Worm (Caenorhabditis elegans) whole organism, dauer: ENCODE measurements around the gene nhr-158.

Source experiments
- unc-62 ChIP-seq: sonication (generic microtip); optimal IDR thresholded peaks from 2 replicates; lab custom pipeline; 2017; ENCODE audit warnings: missing biosample characterization, missing genetic modification reagents, missing genetic modification characterization

The nhr-158 gene

DNA sequence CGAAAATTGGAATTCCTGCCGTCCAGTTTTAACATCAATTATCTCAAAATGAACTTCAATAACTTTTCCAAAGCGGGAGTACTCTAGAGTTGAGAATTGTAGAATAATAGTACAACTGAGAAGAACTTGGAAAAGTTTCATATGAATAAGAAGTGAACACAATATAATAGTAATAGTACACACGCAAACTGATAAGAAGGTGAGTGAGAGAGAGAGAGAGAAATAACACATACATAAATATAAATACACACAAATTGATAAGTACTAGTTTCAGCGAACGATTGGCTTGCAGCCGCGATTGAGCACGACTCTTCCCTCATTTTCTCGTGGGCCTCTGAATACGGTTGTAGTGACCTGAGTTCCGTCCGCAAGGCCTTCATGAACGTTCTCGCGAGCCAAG lies 15.2 kb upstream of the nhr-158 start, which contains the start of gene C17E7.13:
C17E7.13 (minus strand) TSS at position 176 of the 400 bp plus-strand sequence.
- TF ChIP-seq unc-62 (GFP tag; lab: Kevin White, UChicago): no peak

DNA sequence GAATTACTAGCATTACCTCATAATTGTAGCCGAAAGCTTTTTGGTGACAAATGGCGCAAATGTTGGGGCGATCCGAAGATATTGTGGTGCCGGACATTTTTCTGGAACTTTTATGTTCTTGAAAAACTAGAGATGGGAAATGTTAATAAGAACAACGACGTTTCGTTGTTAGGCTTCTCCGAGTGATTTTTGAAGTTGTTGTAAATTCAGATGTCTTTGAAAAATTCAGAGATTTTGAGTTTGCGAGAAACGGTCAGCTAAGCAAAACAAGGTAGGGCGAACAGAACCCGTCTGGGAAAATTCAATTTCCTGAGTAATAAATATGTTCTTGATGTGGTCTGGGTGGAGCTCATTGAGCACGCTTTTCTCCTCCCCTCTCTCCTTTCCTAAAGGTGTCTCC lies 12.2 kb upstream of the nhr-158 start, which contains the start of gene nhr-124:
nhr-124 (minus strand) TSS at position 101 of the 400 bp plus-strand sequence.
- TF ChIP-seq unc-62 (GFP tag; lab: Kevin White, UChicago): no peak

DNA sequence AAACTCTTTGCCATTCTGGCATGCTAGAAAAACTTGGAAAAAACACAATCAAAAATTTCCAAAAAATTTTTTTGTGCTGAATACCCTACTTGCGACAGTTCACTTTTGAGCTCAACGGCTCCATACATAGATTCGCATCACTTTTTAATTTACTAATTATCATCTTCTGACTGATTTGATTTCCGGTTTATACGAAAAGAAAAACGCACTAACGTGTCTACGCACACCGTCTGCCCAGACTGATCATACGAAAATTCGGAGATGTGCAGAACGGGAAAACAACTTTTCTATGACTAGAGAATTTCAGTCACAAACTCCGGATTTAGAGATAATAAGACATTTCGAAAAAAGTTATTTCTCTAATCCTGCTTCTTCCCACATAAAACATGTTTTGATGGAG lies 10.6 kb upstream of the nhr-158 start:
- TF ChIP-seq unc-62 (GFP tag; lab: Kevin White, UChicago): no peak

DNA sequence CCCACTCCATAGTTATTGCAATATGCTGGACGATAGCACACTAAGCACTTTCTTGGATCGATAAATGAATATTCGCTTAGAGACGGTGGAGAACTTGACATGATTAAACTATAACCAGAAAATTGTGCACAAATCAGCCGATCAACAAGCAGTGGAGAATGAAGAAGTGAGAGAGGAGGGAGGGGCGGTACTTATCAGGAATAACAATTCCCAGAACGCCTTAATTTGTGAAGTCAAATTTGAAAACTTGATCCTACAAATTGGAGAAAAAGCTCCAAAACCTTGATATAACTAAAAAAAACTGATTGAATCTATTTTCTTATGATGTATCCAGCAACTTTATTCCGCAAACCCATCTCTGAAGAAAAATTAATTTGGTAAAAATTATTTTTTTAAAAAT lies 4.3 kb upstream of the nhr-158 start, which contains the start of gene nhr-159:
nhr-159 (minus strand) TSS at position 101 of the 400 bp plus-strand sequence.
- TF ChIP-seq unc-62 (GFP tag; lab: Kevin White, UChicago): no peak

DNA sequence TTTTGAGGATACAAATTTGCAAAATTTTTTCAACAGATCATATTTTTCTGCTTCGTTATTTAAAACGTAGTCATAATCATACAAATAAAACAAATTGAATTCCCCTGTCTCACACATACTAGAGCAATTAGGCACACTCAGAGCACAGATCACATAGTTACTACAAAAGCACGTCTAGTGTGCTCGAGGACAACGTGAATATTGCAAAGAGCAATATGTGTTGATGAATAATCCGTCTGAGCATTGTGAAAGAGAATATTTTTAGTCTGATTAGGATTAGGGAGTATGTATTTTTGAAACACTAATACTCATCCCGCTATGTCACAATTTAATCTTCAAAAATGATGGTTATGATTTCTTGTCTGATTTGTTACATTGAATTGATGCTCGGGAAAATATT lies 3.3 kb upstream of the nhr-158 start:
- TF ChIP-seq unc-62 (GFP tag; lab: Kevin White, UChicago): no peak

DNA sequence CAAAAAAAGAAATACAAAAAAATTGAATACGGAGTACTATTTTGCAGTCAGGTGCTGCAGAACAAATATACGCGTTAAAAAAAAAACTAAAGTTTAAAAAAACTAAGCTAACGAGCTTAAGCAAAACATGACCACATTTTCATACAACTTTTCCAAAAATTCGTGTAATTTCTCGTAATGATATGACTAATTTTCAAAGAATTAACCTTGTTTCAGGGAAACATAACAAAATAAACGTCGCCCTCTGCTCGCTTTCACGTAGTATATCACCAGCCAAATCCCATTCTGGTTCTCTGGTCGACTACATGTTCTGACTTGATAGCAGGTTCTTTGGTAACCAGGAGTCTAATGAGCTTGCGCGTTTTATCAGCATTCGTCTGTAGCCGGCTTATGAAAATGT lies 3.6 kb downstream of the nhr-158 start:
- no peak for TF ChIP-seq unc-62 (GFP tag; lab: Kevin White, UChicago)

DNA sequence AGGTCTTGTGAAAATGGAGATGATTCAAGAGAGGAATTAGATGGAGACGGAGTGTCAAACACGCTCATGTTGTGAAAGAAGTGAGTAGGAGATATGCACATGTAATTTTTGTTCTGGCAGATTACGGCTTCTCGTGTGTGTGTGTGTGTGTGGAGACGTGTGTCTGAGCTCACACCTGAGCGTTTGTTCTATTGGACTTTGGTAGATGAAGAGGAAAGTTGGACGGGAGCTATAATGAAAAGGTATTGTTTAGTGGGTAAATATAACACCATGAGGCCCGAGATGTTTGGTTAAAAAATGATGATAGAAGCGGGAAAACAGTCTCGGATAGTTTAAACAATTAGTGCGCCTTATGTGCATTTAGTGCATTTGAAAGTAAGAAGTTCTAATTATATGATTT lies 5.0 kb downstream of the nhr-158 start, which contains the start of gene nhr-157:
nhr-157 (minus strand) TSS at position 101 of the 400 bp plus-strand sequence.
- TF ChIP-seq unc-62 (GFP tag; lab: Kevin White, UChicago): no peak

DNA sequence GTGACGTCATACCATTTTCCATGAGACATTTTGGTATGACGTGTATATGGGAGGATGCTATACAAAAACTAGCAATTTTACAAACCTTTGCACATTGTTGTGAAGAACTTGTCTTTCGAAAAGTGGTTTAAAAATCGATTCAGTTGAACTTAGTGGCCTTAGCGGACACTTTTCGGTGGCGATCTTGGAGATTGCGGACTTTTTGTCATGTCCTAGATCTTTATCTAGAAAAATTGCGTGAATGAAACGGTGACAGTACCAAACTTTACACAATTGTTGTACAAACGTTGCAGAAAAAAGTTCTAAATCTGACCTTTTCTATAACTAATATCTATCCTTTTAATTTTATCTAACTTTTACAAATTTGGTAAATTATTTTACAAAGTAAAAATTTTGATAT lies 8.7 kb downstream of the nhr-158 start:
- no peak for TF ChIP-seq unc-62 (GFP tag; lab: Kevin White, UChicago)

DNA sequence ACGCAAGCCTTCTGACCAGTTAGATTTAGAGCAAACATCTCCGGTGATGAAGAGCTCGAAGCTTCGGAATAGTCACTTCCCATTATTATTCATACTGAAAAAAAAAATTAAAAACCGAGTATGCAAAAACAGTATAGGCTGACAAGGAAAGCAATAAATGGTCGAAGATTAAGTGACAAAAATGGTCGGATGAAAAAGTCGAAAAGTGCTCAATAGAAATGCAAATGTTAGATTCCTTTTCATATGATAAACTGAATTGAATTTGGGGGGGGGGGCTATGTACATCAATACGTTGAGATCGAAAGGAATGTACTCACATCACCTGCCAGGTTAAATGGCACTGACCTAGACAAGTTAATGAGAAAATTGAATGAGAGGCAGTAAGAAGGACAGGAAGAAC lies 11.1 kb downstream of the nhr-158 start, which contains the start of gene nhr-187:
nhr-187 (minus strand) TSS at position 101 of the 400 bp plus-strand sequence.
- no peak for TF ChIP-seq unc-62 (GFP tag; lab: Kevin White, UChicago)

DNA sequence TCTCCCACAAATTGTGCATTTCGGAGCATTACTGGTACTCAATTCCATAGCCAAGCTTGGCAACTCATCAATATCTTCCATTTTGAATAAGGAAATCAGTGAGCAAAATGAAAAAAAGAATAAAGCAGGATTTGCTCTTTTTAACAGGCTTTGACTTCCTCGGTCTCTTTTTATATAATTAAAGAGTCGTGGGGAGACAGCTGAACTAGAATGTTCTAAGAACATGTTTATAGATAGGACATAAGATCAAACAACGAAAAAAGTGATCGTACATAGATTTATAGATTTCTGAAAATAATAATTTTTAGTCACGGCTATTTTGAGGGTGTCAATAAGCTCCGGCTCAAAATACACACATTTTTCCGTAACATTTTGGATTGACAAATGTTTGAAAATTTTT lies 13.8 kb downstream of the nhr-158 start, which contains the start of gene nhr-189:
nhr-189 (minus strand) TSS at position 121 of the 400 bp plus-strand sequence.
- no peak for TF ChIP-seq unc-62 (GFP tag; lab: Kevin White, UChicago)

DNA sequence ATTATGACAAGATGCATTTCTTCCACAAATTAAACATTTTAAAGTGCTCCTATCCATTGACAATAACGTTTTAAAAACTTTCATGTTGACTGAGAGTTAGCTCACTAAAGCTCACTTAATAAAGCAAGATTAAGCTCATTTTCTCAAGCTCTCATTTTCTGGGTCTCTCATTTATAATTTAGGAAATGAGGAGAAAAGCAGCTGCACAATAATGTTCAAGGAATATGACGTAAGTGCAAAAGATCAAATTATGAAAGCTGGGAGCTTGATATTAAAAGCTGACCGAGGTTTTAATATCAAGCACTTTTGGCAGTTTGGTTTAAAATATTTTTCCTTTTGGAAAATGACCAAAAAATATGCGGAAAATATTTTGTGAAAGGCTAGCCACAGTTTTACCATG lies 16.2 kb downstream of the nhr-158 start, which contains the start of gene nhr-188:
nhr-188 (minus strand) TSS at position 84 of the 400 bp plus-strand sequence.
- no peak for TF ChIP-seq unc-62 (GFP tag; lab: Kevin White, UChicago)

DNA sequence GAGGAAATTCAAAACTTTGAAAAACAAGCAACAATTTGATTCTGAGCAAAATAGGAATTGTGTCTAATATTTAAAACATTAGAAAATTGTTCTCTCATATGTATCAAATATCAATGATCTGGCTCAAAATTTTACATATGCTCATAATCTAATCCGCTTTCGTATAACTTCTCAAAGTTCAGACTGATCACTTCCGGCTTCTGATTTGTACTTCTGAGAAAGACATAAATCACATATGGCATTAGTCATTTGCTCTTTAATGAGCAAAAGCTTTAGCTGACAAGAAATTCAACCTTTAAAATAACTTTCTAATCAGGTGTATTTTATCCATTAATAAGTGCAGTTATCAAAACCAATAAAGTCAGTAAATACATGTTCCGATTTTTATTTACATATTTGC lies 18.0 kb downstream of the nhr-158 start:
- no peak for TF ChIP-seq unc-62 (GFP tag; lab: Kevin White, UChicago)

DNA sequence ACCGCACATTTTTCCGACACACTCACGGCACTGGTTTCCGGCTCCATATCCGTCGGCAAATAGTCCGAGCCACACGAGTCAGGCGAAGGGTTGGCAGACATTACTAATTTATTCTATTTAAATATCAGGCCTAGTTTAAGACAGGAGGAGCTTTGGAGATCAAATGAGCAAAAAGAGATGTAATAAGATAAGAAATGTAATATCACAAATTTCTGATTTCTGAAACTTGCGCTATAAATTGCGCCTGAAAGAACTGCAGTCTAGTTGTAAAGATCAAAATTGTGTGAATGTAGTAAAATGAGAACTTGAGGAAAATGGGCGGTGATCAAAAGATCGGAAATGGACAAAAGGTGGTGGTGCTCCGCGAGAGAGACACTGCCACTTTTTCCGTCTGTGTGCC lies 19.1 kb downstream of the nhr-158 start, which contains the start of gene nhr-186:
nhr-186 (minus strand) TSS at position 101 of the 400 bp plus-strand sequence.
- no peak for TF ChIP-seq unc-62 (GFP tag; lab: Kevin White, UChicago)

DNA sequence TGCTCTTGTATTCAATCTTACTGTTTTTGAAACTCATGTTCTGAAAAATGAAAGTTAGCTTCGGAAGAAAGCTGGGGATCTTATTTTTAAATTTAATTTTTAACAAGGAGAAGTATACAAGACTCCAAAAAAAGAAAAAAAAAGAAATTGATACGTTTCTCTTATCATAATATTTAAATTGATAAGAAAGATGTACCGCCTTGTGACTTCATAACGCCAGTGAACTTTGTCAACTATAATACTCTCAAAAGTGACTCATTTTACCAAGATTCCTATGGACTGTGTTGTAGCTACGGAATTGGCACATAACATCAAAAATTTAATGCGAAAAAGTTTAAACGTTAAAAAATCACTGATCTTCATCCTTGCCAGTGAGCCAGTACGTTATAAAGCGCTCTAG lies 22.2 kb downstream of the nhr-158 start:
- no peak for TF ChIP-seq unc-62 (GFP tag; lab: Kevin White, UChicago)

DNA sequence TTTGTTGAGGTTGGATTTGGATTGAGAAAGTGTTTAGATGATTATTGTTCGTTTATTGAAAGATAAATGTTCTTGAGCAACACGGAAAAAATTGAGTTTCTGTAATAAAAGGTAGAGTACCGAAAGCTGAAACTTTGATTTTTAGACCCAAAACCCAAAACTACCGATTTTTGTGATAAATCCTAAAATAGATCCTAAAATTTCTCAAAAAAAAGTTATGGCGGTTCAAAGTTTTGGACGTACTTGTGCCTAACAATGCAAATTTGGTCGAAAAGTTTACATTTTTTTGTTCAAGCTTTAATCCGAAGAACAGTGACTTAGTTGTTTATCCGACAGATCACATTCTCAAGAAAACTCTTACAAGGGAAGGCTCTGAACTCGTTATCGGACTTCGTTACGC lies 26.7 kb downstream of the nhr-158 start, which contains the start of gene nhr-185:
nhr-185 (minus strand) TSS at position 101 of the 400 bp plus-strand sequence.
- TF ChIP-seq unc-62 (GFP tag; lab: Kevin White, UChicago): no peak

DNA sequence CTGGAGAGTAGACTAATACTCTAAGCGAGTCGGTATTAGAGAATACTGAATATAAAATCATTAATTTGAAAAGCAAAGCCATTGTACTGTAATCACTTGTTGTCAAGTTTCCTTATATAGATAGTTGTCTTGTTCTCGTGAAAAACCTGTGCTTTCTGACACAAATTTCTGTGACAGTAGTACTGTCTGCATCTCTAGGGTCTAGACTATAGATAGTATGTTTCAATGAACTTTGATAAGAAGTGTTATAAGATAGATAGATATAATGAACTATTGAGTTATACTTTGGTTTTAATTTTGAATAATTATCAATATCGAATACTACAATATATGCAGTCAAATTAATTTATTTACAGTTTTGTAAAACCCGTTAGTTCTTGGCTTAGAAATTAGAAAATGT lies 30.0 kb downstream of the nhr-158 start, which contains the start of gene ugt-32:
ugt-32 (minus strand) TSS at position 82 of the 400 bp plus-strand sequence.
- TF ChIP-seq unc-62 (GFP tag; lab: Kevin White, UChicago): no peak

DNA sequence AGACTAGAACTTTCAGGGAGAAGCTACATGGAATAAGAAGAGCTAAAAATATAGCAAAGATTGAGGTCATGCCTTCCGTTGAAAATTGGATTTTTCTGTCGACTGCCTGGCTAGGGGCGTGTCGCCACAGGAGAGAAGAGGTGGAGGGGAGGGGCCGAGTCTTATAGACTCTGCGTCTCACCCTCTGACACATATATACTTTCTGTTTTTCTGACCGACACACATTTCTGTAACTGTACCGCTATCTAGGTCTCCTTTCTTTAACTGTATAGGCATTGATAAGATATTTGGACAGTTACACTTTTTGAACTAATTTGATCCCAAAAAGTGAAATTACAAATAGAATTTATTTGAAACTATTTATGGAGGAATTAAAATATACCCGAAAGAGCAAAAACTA lies 32.5 kb downstream of the nhr-158 start:
- TF ChIP-seq unc-62 (GFP tag; lab: Kevin White, UChicago): no peak
